Worm (Caenorhabditis elegans) whole organism, L4/young adult: ENCODE measurements around the gene K12H6.7.

Source experiments
- dao-5 ChIP-seq: sonication (generic microtip); optimal IDR thresholded peaks from 2 replicates; lab custom pipeline; 2016; ENCODE audit warnings: missing genotype, missing genetic modification characterization, moderate library complexity, missing compliant biosample characterization
- him-1 ChIP-seq: sonication (generic microtip); optimal IDR thresholded peaks from 2 replicates; lab custom pipeline; 2016; ENCODE audit warnings: missing genotype, missing genetic modification reagents, missing genetic modification characterization, missing compliant biosample characterization

DNA sequence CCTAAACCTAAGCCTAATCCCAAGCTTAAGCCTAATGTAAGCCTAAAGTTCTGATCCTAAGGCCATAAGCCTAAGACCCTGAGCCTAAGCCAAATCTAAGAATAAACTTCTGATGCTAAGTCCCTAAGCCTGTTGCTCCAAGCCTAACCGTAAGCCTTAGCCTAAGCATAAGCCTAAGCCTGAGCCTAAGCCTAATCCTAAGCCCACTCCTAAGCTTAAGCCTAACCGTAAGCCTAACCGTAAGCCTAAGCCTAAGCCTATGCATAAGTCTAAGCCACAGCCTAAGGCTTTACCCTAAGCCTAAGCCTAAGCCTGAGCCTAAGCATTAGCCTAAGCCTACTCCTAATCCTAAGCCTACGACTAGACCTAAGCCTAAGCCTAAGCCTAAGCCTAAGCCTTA, 22.6 kb upstream of the K12H6.7 start:
- TF ChIP-seq him-1 (tag; lab: Kevin White, UChicago), result no peak
- TF ChIP-seq dao-5 (tag; lab: Kevin White, UChicago), result no peak
